Worm (Caenorhabditis elegans): ENCODE measurements around the gene dhs-6.

The dhs-6 gene

ce11 chrII:5591558-5591957 lies 27.6 kb downstream of the dhs-6 start:
- TF ChIP-seq sdc-2 (tag; optimal IDR thresholded peaks at IDR 0.05): no peak
- no peak for TF ChIP-seq pha-4 (tag; optimal IDR thresholded peaks at IDR 0.05)
- TF ChIP-seq sox-2 (GFP tag; IDR thresholded peaks at IDR 0.05): no peak
- TF ChIP-seq ceh-45 (GFP tag; IDR thresholded peaks at IDR 0.05): no peak
- TF ChIP-seq tbx-7 (tag; optimal IDR thresholded peaks at IDR 0.05): no peak
- TF ChIP-seq syd-9 (tag; optimal IDR thresholded peaks at IDR 0.05): no peak
- TF ChIP-seq ceh-31 (tag; optimal IDR thresholded peaks at IDR 0.05): no peak
- TF ChIP-seq ceh-34 (tag; optimal IDR thresholded peaks at IDR 0.05): no peak
- no peak for TF ChIP-seq nhr-11 (tag; optimal IDR thresholded peaks at IDR 0.05)
- no peak for TF ChIP-seq fkh-6 (tag; optimal IDR thresholded peaks at IDR 0.05)
- no peak for TF ChIP-seq lin-11 (tag; optimal IDR thresholded peaks at IDR 0.05)
- no peak for TF ChIP-seq hlh-30 (tag; optimal IDR thresholded peaks at IDR 0.05; ENCODE audit: insufficient read depth)

- TF ChIP-seq C38D4.7 (GFP tag; optimal IDR thresholded peaks at IDR 0.05): no peak
- no peak for TF ChIP-seq K02D7.2 (tag; optimal IDR thresholded peaks at IDR 0.05)
- TF ChIP-seq ceh-18 (tag; optimal IDR thresholded peaks at IDR 0.05): no peak
- TF ChIP-seq hlh-30 (tag; optimal IDR thresholded peaks at IDR 0.05; ENCODE audit: insufficient read depth): no peak
- TF ChIP-seq ceh-22 (tag; optimal IDR thresholded peaks at IDR 0.05): no peak
- TF ChIP-seq ceh-48 (tag; optimal IDR thresholded peaks at IDR 0.05): no peak
- TF ChIP-seq tbx-7 (tag; optimal IDR thresholded peaks at IDR 0.05): no peak
- TF ChIP-seq ceh-45 (GFP tag; IDR thresholded peaks at IDR 0.05): no peak
- TF ChIP-seq ets-4 (tag; optimal IDR thresholded peaks at IDR 0.05): no peak
- TF ChIP-seq T23F11.4 (GFP tag; optimal IDR thresholded peaks at IDR 0.05): no peak
- TF ChIP-seq ceh-24 (tag; optimal IDR thresholded peaks at IDR 0.05): no peak
- TF ChIP-seq nhr-11 (tag; optimal IDR thresholded peaks at IDR 0.05): no peak
- TF ChIP-seq unc-55 (GFP tag; optimal IDR thresholded peaks at IDR 0.05): no peak
- no peak for TF ChIP-seq Y22D7AL.16 (tag; optimal IDR thresholded peaks at IDR 0.05)
- TF ChIP-seq pros-1 (tag; optimal IDR thresholded peaks at IDR 0.05): no peak
- no peak for TF ChIP-seq pha-2 (tag; optimal IDR thresholded peaks at IDR 0.05)
Measured at ce11 chrII:5589690-5590089, 29.4 kb downstream of the dhs-6 start, which contains the start of gene C17G10.13. TSS of gene C17G10.13 (minus strand) at chrII:5589790.

- TF ChIP-seq npax-4 (tag; optimal IDR thresholded peaks at IDR 0.05): no peak
- TF ChIP-seq Y22D7AL.16 (tag; optimal IDR thresholded peaks at IDR 0.05): no peak
- TF ChIP-seq ceh-48 (tag; optimal IDR thresholded peaks at IDR 0.05): no peak
- no peak for TF ChIP-seq ceh-45 (GFP tag; IDR thresholded peaks at IDR 0.05)
- TF ChIP-seq nhr-232 (tag; optimal IDR thresholded peaks at IDR 0.05): no peak
- no peak for TF ChIP-seq ama-1 (optimal IDR thresholded peaks at IDR 0.05)
- TF ChIP-seq ceh-18 (tag; optimal IDR thresholded peaks at IDR 0.05): no peak
- no peak for TF ChIP-seq elt-2 (tag; optimal IDR thresholded peaks at IDR 0.05)
- no peak for TF ChIP-seq pat-9 (tag; optimal IDR thresholded peaks at IDR 0.05)
- TF ChIP-seq tbx-2 (tag; optimal IDR thresholded peaks at IDR 0.05): no peak
- no peak for TF ChIP-seq ztf-16 (tag; optimal IDR thresholded peaks at IDR 0.05)
- no peak for TF ChIP-seq pqm-1 (tag; optimal IDR thresholded peaks at IDR 0.05)
Measured at ce11 chrII:5587794-5588193, 31.3 kb downstream of the dhs-6 start.

- TF ChIP-seq elt-2 (tag; optimal IDR thresholded peaks at IDR 0.05): peak; percentile 98
- no peak for TF ChIP-seq fkh-10 (GFP tag; optimal IDR thresholded peaks at IDR 0.05)
Measured at ce11 chrII:5585788-5586187, 33.3 kb downstream of the dhs-6 start, which contains the start of gene lys-8. TSS of gene lys-8 (plus strand) at chrII:5586178.

- TF ChIP-seq gmeb-2 (tag; optimal IDR thresholded peaks at IDR 0.05) (no peak), ceh-48 (tag; optimal IDR thresholded peaks at IDR 0.05) (no peak), sox-4 (tag; optimal IDR thresholded peaks at IDR 0.05) (no peak), lim-6 (tag; optimal IDR thresholded peaks at IDR 0.05) (no peak), T23F11.4 (GFP tag; optimal IDR thresholded peaks at IDR 0.05) (no peak), ahr-1 (tag; optimal IDR thresholded peaks at IDR 0.05) (no peak), odd-2 (tag; optimal IDR thresholded peaks at IDR 0.05) (no peak), ceh-9 (tag; optimal IDR thresholded peaks at IDR 0.05) (no peak), ceh-22 (tag; optimal IDR thresholded peaks at IDR 0.05) (no peak), nfya-1 (tag; optimal IDR thresholded peaks at IDR 0.05) (no peak), unc-3 (GFP tag; conservative IDR thresholded peaks at IDR 0.05) (no peak), unc-3 (tag; optimal IDR thresholded peaks at IDR 0.05) (no peak), fkh-10 (GFP tag; optimal IDR thresholded peaks at IDR 0.05) (no peak), ceh-6 (GFP tag; optimal IDR thresholded peaks at IDR 0.05) (no peak), ceh-2 (tag; optimal IDR thresholded peaks at IDR 0.05) (no peak), ama-1 (optimal IDR thresholded peaks at IDR 0.05) (no peak), pat-9 (tag; optimal IDR thresholded peaks at IDR 0.05) (no peak), tbx-7 (tag; optimal IDR thresholded peaks at IDR 0.05) (no peak)
Measured at ce11 chrII:5582309-5582708, 36.8 kb downstream of the dhs-6 start, which contains the start of gene T25E4.2. TSS of gene T25E4.2 (minus strand) at chrII:5582409.

All from whole organism, late embryonic.